Fruit fly (Drosophila melanogaster) whole organism, embryonic: ENCODE data around the gene CG3534.
A peak's percentile ranks its signal among the peaks of the same experiment; 100 is the strongest.

Experiments
- Awh ChIP-seq: fragments of 200-800 bp; sonication (Bioruptor generic); IDR thresholded peaks from 2 replicates; pipeline ENCODE4, ENCODE4 v1.3.6; 2022; ENCODE audit warnings: missing biosample characterization, missing genetic modification characterization
- BtbVII ChIP-seq: fragments of 200-800 bp; sonication (Bioruptor generic); optimal IDR thresholded peaks from 3 replicates; lab custom pipeline; 2017; ENCODE audit warnings: missing biosample characterization, mild to moderate bottlenecking, missing genetic modification characterization
- CG12744 ChIP-seq: fragments of 200-800 bp; sonication (Bioruptor generic); optimal IDR thresholded peaks from 2 replicates; lab custom pipeline; 2016; ENCODE audit warnings: missing biosample characterization, missing genetic modification characterization
- CG13894 ChIP-seq: fragments of 200-800 bp; sonication (Bioruptor generic); optimal IDR thresholded peaks from 3 replicates; lab custom pipeline; 2018; ENCODE audit warnings: missing biosample characterization, mild to moderate bottlenecking, missing genetic modification characterization, moderate library complexity
- CG1603 ChIP-seq: fragments of 200-800 bp; sonication (Bioruptor generic); optimal IDR thresholded peaks from 2 replicates; lab custom pipeline; 2019; ENCODE audit warnings: missing biosample characterization, mild to moderate bottlenecking, missing genetic modification characterization, moderate library complexity
- CG1647 ChIP-seq: fragments of 200-800 bp; sonication (Bioruptor generic); optimal IDR thresholded peaks from 3 replicates; lab custom pipeline; 2016; ENCODE audit warnings: missing biosample characterization, missing genetic modification characterization
- CG16863 ChIP-seq: fragments of 200-800 bp; sonication (Bioruptor generic); optimal IDR thresholded peaks from 3 replicates; lab custom pipeline; 2016; ENCODE audit warnings: missing biosample characterization, missing genetic modification characterization
- CG17829 ChIP-seq: fragments of 200-800 bp; optimal IDR thresholded peaks from 2 replicates; lab custom pipeline; 2019; ENCODE audit warnings: missing biosample characterization, mild to moderate bottlenecking, missing genetic modification characterization, moderate library complexity
- CG1792 ChIP-seq: fragments of 200-800 bp; sonication (Bioruptor generic); optimal IDR thresholded peaks from 2 replicates; lab custom pipeline; 2016; ENCODE audit warnings: missing biosample characterization, missing genetic modification characterization
- CG1832 ChIP-seq: fragments of 200-800 bp; sonication (Bioruptor generic); optimal IDR thresholded peaks from 2 replicates; lab custom pipeline; 2017; ENCODE audit warnings: missing biosample characterization, mild to moderate bottlenecking, missing genetic modification characterization, inconsistent platforms
- CG18619 ChIP-seq: fragments of 200-800 bp; sonication (Bioruptor generic); optimal IDR thresholded peaks from 3 replicates; lab custom pipeline; 2017; ENCODE audit warnings: missing biosample characterization, mild to moderate bottlenecking, missing genetic modification characterization
- CG4820 ChIP-seq: fragments of 200-800 bp; sonication (Bioruptor generic); optimal IDR thresholded peaks from 3 replicates; lab custom pipeline; 2016; ENCODE audit warnings: missing biosample characterization, missing genetic modification characterization
- CG8359 ChIP-seq: fragments of 200-800 bp; sonication (Bioruptor generic); optimal IDR thresholded peaks from 2 replicates; lab custom pipeline; 2017; ENCODE audit warnings: missing biosample characterization, mild to moderate bottlenecking, missing genetic modification characterization, borderline replicate concordance
- CG9797 ChIP-seq: fragments of 200-800 bp; sonication (Bioruptor generic); optimal IDR thresholded peaks from 3 replicates; lab custom pipeline; 2018; ENCODE audit warnings: missing biosample characterization, mild to moderate bottlenecking, missing genetic modification characterization
- D19B ChIP-seq: fragments of 200-800 bp; sonication (Bioruptor generic); optimal IDR thresholded peaks from 2 replicates; lab custom pipeline; 2017; ENCODE audit warnings: missing biosample characterization, mild to moderate bottlenecking, missing genetic modification characterization
- Dbx ChIP-seq: fragments of 200-800 bp; sonication (Bioruptor generic); IDR thresholded peaks from 3 replicates; pipeline ENCODE4 v1.3.6; 2022; ENCODE audit warnings: missing biosample characterization, missing genetic modification characterization
- Fer2 ChIP-seq: fragments of 200-800 bp; sonication (Bioruptor generic); optimal IDR thresholded peaks from 2 replicates; lab custom pipeline; 2018; ENCODE audit warnings: missing biosample characterization, mild to moderate bottlenecking, missing genetic modification characterization, moderate library complexity
- Gsc ChIP-seq: fragments of 200-800 bp; sonication (Bioruptor generic); IDR thresholded peaks from 2 replicates; pipeline ENCODE4 v1.3.6; 2022; ENCODE audit warnings: missing biosample characterization, missing genetic modification characterization
- HLH4C ChIP-seq: fragments of 200-800 bp; sonication (Bioruptor generic); IDR thresholded peaks from 3 replicates; pipeline ENCODE4 v1.3.6; 2022; ENCODE audit warnings: missing biosample characterization, missing genetic modification characterization; ENCODE audit not compliant: partially characterized antibody
- HmgD ChIP-seq: fragments of 200-800 bp; sonication (Bioruptor generic); optimal IDR thresholded peaks from 3 replicates; lab custom pipeline; 2016; ENCODE audit warnings: missing biosample characterization, missing genetic modification characterization
- Mrtf ChIP-seq: fragments of 200-800 bp; sonication (Bioruptor generic); IDR thresholded peaks from 3 replicates; pipeline ENCODE4 v1.3.6; 2022; ENCODE audit warnings: missing biosample characterization, missing genetic modification characterization
- NC2β ChIP-seq: fragments of 200-800 bp; sonication (Bioruptor generic); optimal IDR thresholded peaks from 2 replicates; lab custom pipeline; 2016; ENCODE audit warnings: missing biosample characterization, missing genetic modification characterization
- NK7.1 ChIP-seq: fragments of 200-800 bp; sonication (Bioruptor generic); optimal IDR thresholded peaks from 3 replicates; lab custom pipeline; 2016; ENCODE audit warnings: missing biosample characterization, missing genetic modification characterization
- Sox102F ChIP-seq: fragments of 200-800 bp; sonication (Bioruptor generic); optimal IDR thresholded peaks from 2 replicates; lab custom pipeline; 2018; ENCODE audit warnings: missing biosample characterization, mild to moderate bottlenecking, missing genetic modification characterization, moderate library complexity
- Tbp ChIP-seq: fragments of >200 bp; optimal IDR thresholded peaks from 2 replicates; lab custom pipeline; 2018; ENCODE audit warnings: missing biosample characterization, missing genetic modification characterization
- Usf ChIP-seq: fragments of 200-800 bp; sonication (Bioruptor generic); optimal IDR thresholded peaks from 2 replicates; lab custom pipeline; 2017; ENCODE audit warnings: missing genotype, missing biosample characterization, missing genetic modification characterization
- bcd ChIP-seq: fragments of 200-800 bp; sonication (Bioruptor generic); optimal IDR thresholded peaks from 2 replicates; lab custom pipeline; 2017; ENCODE audit warnings: missing biosample characterization, mild to moderate bottlenecking, missing genetic modification characterization
- dmrt99B ChIP-seq: fragments of 200-800 bp; sonication (Bioruptor generic); optimal IDR thresholded peaks from 2 replicates; lab custom pipeline; 2018; ENCODE audit warnings: missing biosample characterization, mild to moderate bottlenecking, missing genetic modification characterization, moderate library complexity
- dpn ChIP-seq, 2 experiments: fragments of 200-800 bp; sonication (Bioruptor generic); optimal IDR thresholded peaks; 3 replicates each; lab custom pipeline; 2016; ENCODE audit warnings: missing biosample characterization in 2 of 2, missing genetic modification characterization in 2 of 2
- fd102C ChIP-seq: fragments of 200-800 bp; sonication (Bioruptor generic); optimal IDR thresholded peaks from 2 replicates; lab custom pipeline; 2018; ENCODE audit warnings: missing biosample characterization, mild to moderate bottlenecking, missing genetic modification characterization, moderate library complexity
- fd64A ChIP-seq: fragments of 200-800 bp; sonication (Bioruptor generic); optimal IDR thresholded peaks from 3 replicates; lab custom pipeline; 2018; ENCODE audit warnings: missing biosample characterization, mild to moderate bottlenecking, missing genetic modification characterization
- fu2 ChIP-seq: fragments of 200-800 bp; sonication (Bioruptor generic); optimal IDR thresholded peaks from 2 replicates; lab custom pipeline; 2016; ENCODE audit warnings: missing biosample characterization, missing genetic modification characterization
- gsb ChIP-seq: fragments of 200-800 bp; sonication (Bioruptor generic); IDR thresholded peaks from 2 replicates; pipeline ENCODE4 v1.3.6; 2022; ENCODE audit warnings: missing biosample characterization, missing genetic modification characterization
- hkb ChIP-seq, 2 experiments: fragments of 200-800 bp in 1 of 2; fragments of >200 bp in 1 of 2; sonication (Bioruptor generic) in 1 of 2; IDR thresholded peaks in 1 of 2; optimal IDR thresholded peaks in 1 of 2; 2 replicates each; pipeline versions ENCODE4 v1.3.6 to Lab custom; 2017 to 2022; ENCODE audit warnings: missing biosample characterization in 1 of 2, missing genetic modification characterization in 1 of 2
- klu ChIP-seq: fragments of 200-800 bp; sonication (Bioruptor generic); IDR thresholded peaks from 2 replicates; pipeline ENCODE4 v1.3.6; 2022; ENCODE audit warnings: missing biosample characterization, missing genetic modification characterization
- knrl ChIP-seq: fragments of 200-800 bp; sonication (Bioruptor generic); IDR thresholded peaks from 3 replicates; pipeline ENCODE4 v1.3.6; 2022; ENCODE audit warnings: missing biosample characterization, missing genetic modification characterization; ENCODE audit not compliant: partially characterized antibody
- lab ChIP-seq: fragments of 200-800 bp; sonication (Bioruptor generic); optimal IDR thresholded peaks from 3 replicates; lab custom pipeline; 2017; ENCODE audit warnings: missing biosample characterization, missing genetic modification characterization, mild to moderate bottlenecking, moderate library complexity, missing genetic modification reagents
- luna ChIP-seq: fragments of 200-800 bp; sonication (Bioruptor generic); optimal IDR thresholded peaks from 2 replicates; lab custom pipeline; 2016; ENCODE audit warnings: missing biosample characterization, missing genetic modification characterization
- mld ChIP-seq: fragments of 200-800 bp; sonication (Bioruptor generic); IDR thresholded peaks from 3 replicates; pipeline ENCODE4 v1.3.6; 2022; ENCODE audit warnings: missing biosample characterization, missing genetic modification characterization; ENCODE audit not compliant: partially characterized antibody
- otp ChIP-seq: fragments of 200-800 bp; sonication (Bioruptor generic); IDR thresholded peaks from 3 replicates; pipeline ENCODE4, ENCODE4 v1.3.6; 2022; ENCODE audit warnings: missing biosample characterization, missing genetic modification characterization
- pho ChIP-seq: fragments of 200-800 bp; sonication (Bioruptor generic); optimal IDR thresholded peaks from 2 replicates; lab custom pipeline; 2016; ENCODE audit warnings: missing biosample characterization, missing genetic modification characterization
- pita ChIP-seq: fragments of 200-800 bp; sonication (Bioruptor generic); optimal IDR thresholded peaks from 2 replicates; lab custom pipeline; 2017; ENCODE audit warnings: missing biosample characterization, mild to moderate bottlenecking, missing genetic modification characterization
- run ChIP-seq: fragments of 200-800 bp; sonication (Bioruptor generic); optimal IDR thresholded peaks from 3 replicates; lab custom pipeline; 2018; ENCODE audit warnings: missing biosample characterization, mild to moderate bottlenecking, missing genetic modification characterization
- so ChIP-seq: fragments of 200-800 bp; sonication (Bioruptor generic); IDR thresholded peaks from 3 replicates; pipeline ENCODE4 v1.3.6; 2022; ENCODE audit warnings: missing biosample characterization, missing genetic modification characterization
- trem ChIP-seq: fragments of 200-800 bp; optimal IDR thresholded peaks from 3 replicates; lab custom pipeline; 2019; ENCODE audit warnings: missing biosample characterization, mild to moderate bottlenecking, missing genetic modification characterization, moderate library complexity
- ttk ChIP-seq: fragments of 200-800 bp; sonication (Bioruptor generic); IDR thresholded peaks from 2 replicates; pipeline ENCODE4 v2.1.2; 2022; ENCODE audit warnings: missing biosample characterization, missing genetic modification characterization
- twi ChIP-seq: fragments of 200-800 bp; optimal IDR thresholded peaks from 2 replicates; lab custom pipeline; 2019; ENCODE audit warnings: missing biosample characterization, mild to moderate bottlenecking, missing genetic modification characterization, moderate library complexity
- wdn ChIP-seq: fragments of 200-800 bp; sonication (Bioruptor generic); IDR thresholded peaks from 2 replicates; pipeline ENCODE4 v1.3.6; 2022; ENCODE audit warnings: missing biosample characterization, missing genetic modification characterization

The CG3534 gene

DNA sequence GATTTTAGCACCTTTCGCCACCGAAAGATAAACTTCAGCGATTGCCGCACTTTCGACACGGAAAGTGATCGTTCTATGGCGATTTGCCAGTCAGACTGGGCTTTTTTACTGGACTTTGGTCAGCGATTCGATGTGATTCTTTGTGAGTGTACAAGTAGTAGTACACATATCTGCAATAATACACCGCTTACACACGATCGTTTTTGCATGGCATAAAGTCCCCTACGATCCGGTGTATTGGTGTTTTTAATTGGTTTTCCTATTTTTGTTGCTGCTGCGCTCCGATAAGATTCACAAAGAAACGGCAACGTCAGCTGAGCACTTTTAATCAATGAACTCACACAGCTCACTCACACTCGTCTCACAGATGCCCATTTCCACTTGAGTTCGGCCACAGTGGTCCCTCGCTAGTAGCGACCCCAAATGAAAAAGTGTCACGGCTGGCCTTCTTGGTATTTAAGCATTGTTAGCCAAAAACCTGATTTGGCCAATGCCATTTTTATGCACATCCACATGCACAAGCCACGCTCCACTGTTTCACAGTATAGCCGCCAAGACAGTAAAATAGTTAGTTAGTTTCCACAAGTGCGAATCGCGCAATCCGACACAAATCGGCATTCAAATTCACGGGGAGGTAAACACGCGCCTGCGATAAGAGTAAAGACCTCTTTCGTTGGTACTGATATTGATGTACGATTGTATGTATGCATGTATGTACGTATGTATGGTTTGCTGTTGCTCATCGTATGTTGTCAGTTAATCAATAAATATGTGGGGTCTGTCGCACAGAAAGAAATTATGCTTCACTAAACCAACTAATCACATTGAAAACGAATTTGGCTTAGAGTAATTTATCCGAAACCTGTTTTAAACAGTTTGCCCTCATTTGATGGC is 9.8 kb upstream of the CG3534 start (continued):
- peak; percentile 85 for TF ChIP-seq luna
- TF ChIP-seq Fer2 = peak; percentile 88
- TF ChIP-seq CG13894 (tag; lab: Kevin White, UChicago) = peak; percentile 95
- peak; percentile 63 for TF ChIP-seq run (tag; lab: Kevin White, UChicago)
- TF ChIP-seq CG8359 (GFP tag; lab: Kevin White, UChicago) = peak; percentile 34
- TF ChIP-seq Mrtf = peak; percentile 97
- TF ChIP-seq klu (GFP tag; lab: Robert Waterston, UW) = peak; percentile 91
- TF ChIP-seq pho (GFP tag; lab: Kevin White, UChicago) = peak; percentile 95
- peak; percentile 94 for TF ChIP-seq CG1647 (GFP tag; lab: Kevin White, UChicago)
- TF ChIP-seq dmrt99B (tag; lab: Kevin White, UChicago) = peak; percentile 90
- peak; percentile 95 for TF ChIP-seq fu2 (GFP tag; lab: Kevin White, UChicago)
- TF ChIP-seq NK7.1 (GFP tag; lab: Kevin White, UChicago) = peak; percentile 93
- TF ChIP-seq CG9797 (GFP tag; lab: Kevin White, UChicago) = peak; percentile 12
- TF ChIP-seq CG1792 (GFP tag; lab: Kevin White, UChicago) = peak; percentile 94
- TF ChIP-seq gsb (GFP tag; lab: Robert Waterston, UW) = peak; percentile 95
- peak; percentile 59 for TF ChIP-seq twi (tag; lab: Kevin White, UChicago)
- TF ChIP-seq Tbp = no peak
- no peak for TF ChIP-seq mld (GFP tag; lab: Robert Waterston, UW)
- TF ChIP-seq CG4820 = peak; percentile 70
- peak; percentile 94 for TF ChIP-seq CG18619 (GFP tag; lab: Kevin White, UChicago)
- no peak for TF ChIP-seq pita (GFP tag; lab: Kevin White, UChicago)
- TF ChIP-seq CG12744 (GFP tag; lab: Kevin White, UChicago) = peak; percentile 91
- TF ChIP-seq Awh = peak; percentile 92
- peak; percentile 92 for TF ChIP-seq Usf (GFP tag; lab: Kevin White, UChicago)
- no peak for TF ChIP-seq CG1832 (GFP tag; lab: Kevin White, UChicago)
- TF ChIP-seq D19B (GFP tag; lab: Kevin White, UChicago) = peak; percentile 85
- TF ChIP-seq lab (GFP tag; lab: Kevin White, UChicago) = peak; percentile 97
- TF ChIP-seq Gsc = no peak
- TF ChIP-seq fd102C = peak; percentile 8
- TF ChIP-seq wdn = peak; percentile 98
- no peak for TF ChIP-seq knrl (GFP tag; lab: Robert Waterston, UW)
- peak; percentile 21 for TF ChIP-seq trem
- peak; percentile 97 for TF ChIP-seq dpn (GFP tag; optimal IDR thresholded peaks at IDR 0.05; lab: Kevin White, UChicago)
- TF ChIP-seq ttk = peak; percentile 90
- TF ChIP-seq CG17829 (tag; lab: Kevin White, UChicago) = peak; percentile 73
- TF ChIP-seq BtbVII = peak; percentile 87
- peak; percentile 88 for TF ChIP-seq HmgD (GFP tag; lab: Kevin White, UChicago)
- TF ChIP-seq hkb (optimal IDR thresholded peaks at IDR 0.05; lab: Kevin White, UChicago) = no peak
- peak; percentile 94 for TF ChIP-seq hkb (GFP tag; IDR thresholded peaks at IDR 0.05; lab: Robert Waterston, UW)
- peak; percentile 78 for TF ChIP-seq Sox102F (GFP tag; lab: Kevin White, UChicago)
- peak; percentile 94 for TF ChIP-seq so (GFP tag; lab: Robert Waterston, UW)
- peak; percentile 93 for TF ChIP-seq bcd (GFP tag; lab: Kevin White, UChicago)
- peak; percentile 89 for TF ChIP-seq CG16863
- TF ChIP-seq Dbx (GFP tag; lab: Robert Waterston, UW) = peak; percentile 98
- peak; percentile 85 for TF ChIP-seq NC2β
- peak; percentile 30 for TF ChIP-seq fd64A (GFP tag; lab: Kevin White, UChicago)
- no peak for TF ChIP-seq HLH4C (GFP tag; lab: Robert Waterston, UW)
- peak; percentile 91 for TF ChIP-seq CG1603 (tag; lab: Kevin White, UChicago)
- TF ChIP-seq otp = peak; percentile 97
